Fruit fly (Drosophila melanogaster) whole organism, prepupa: ENCODE results near the gene Ubc87F.

Experiments
- CG10669 ChIP-seq: fragments of 200-800 bp; sonication (Bioruptor generic); optimal IDR thresholded peaks from 3 replicates; lab custom pipeline; 2018; ENCODE audit warnings: missing biosample characterization, mild to moderate bottlenecking, missing genetic modification characterization, moderate library complexity
- CG11294 ChIP-seq: fragments of 200-800 bp; sonication (Bioruptor generic); IDR thresholded peaks from 2 replicates; pipeline ENCODE4 v1.3.6; 2022; ENCODE audit warnings: missing biosample characterization, missing genetic modification characterization
- CG11762 ChIP-seq: fragments of 200-800 bp; sonication (Bioruptor generic); optimal IDR thresholded peaks from 3 replicates; lab custom pipeline; 2016; ENCODE audit warnings: missing biosample characterization, missing genetic modification characterization; ENCODE audit not compliant: insufficient read depth
- CG15336 ChIP-seq: fragments of 200-800 bp; sonication (Bioruptor generic); IDR thresholded peaks from 2 replicates; pipeline ENCODE4 v1.3.6; 2022; ENCODE audit warnings: missing biosample characterization, missing genetic modification characterization
- CG16779 ChIP-seq: fragments of 200-800 bp; sonication (Bioruptor generic); optimal IDR thresholded peaks from 3 replicates; lab custom pipeline; 2017; ENCODE audit warnings: missing biosample characterization, mild to moderate bottlenecking, missing genetic modification characterization
- CG32006 ChIP-seq: fragments of 200-800 bp; sonication (Bioruptor generic); optimal IDR thresholded peaks from 3 replicates; lab custom pipeline; 2017; ENCODE audit warnings: missing biosample characterization, mild to moderate bottlenecking, missing genetic modification characterization
- CG34406 ChIP-seq: fragments of 200-800 bp; sonication (Bioruptor generic); optimal IDR thresholded peaks from 3 replicates; lab custom pipeline; 2016; ENCODE audit warnings: missing biosample characterization, missing genetic modification characterization
- CG3919 ChIP-seq: fragments of 200-800 bp; sonication (Bioruptor generic); optimal IDR thresholded peaks from 3 replicates; lab custom pipeline; 2016; ENCODE audit warnings: missing biosample characterization, missing genetic modification characterization
- CG6163 ChIP-seq: fragments of 200-800 bp; sonication (Bioruptor generic); IDR thresholded peaks from 3 replicates; pipeline ENCODE4 v1.3.6; 2022; ENCODE audit warnings: missing biosample characterization, missing genetic modification characterization
- CG6792 ChIP-seq: fragments of 200-800 bp; sonication (Bioruptor generic); optimal IDR thresholded peaks from 3 replicates; lab custom pipeline; 2016; ENCODE audit warnings: missing biosample characterization, missing genetic modification characterization
- CG6808 ChIP-seq: fragments of 200-800 bp; sonication (Bioruptor generic); optimal IDR thresholded peaks from 3 replicates; lab custom pipeline; 2017; ENCODE audit warnings: missing biosample characterization, missing genetic modification characterization, mild to moderate bottlenecking, moderate library complexity, missing genetic modification reagents
- CG6854 ChIP-seq: fragments of 200-800 bp; sonication (Bioruptor generic); optimal IDR thresholded peaks from 2 replicates; lab custom pipeline; 2017; ENCODE audit warnings: missing biosample characterization, mild to moderate bottlenecking, missing genetic modification characterization
- CG7368 ChIP-seq: fragments of 200-800 bp; sonication (Bioruptor generic); optimal IDR thresholded peaks from 3 replicates; lab custom pipeline; 2016; ENCODE audit warnings: missing biosample characterization, missing genetic modification characterization
- CG8119 ChIP-seq: fragments of 200-800 bp; sonication (Bioruptor generic); IDR thresholded peaks from 3 replicates; pipeline ENCODE4 v1.3.6; 2022; ENCODE audit warnings: missing biosample characterization, missing genetic modification characterization
- CG8632 ChIP-seq: fragments of 200-800 bp; sonication (Bioruptor generic); optimal IDR thresholded peaks from 3 replicates; lab custom pipeline; 2016; ENCODE audit warnings: missing biosample characterization, missing genetic modification characterization
- CG9139 ChIP-seq: fragments of 200-800 bp; sonication (Bioruptor generic); optimal IDR thresholded peaks from 3 replicates; lab custom pipeline; 2017; ENCODE audit warnings: missing biosample characterization, mild to moderate bottlenecking, missing genetic modification characterization
- Eip75B ChIP-seq: fragments of 200-800 bp; sonication (Bioruptor generic); optimal IDR thresholded peaks from 3 replicates; lab custom pipeline; 2016; ENCODE audit warnings: missing biosample characterization, missing genetic modification characterization
- Eip78C ChIP-seq: fragments of 200-800 bp; sonication (Bioruptor generic); peaks from one replicate; lab custom pipeline; 2016; ENCODE audit warnings: missing biosample characterization, missing genetic modification characterization
- Gug ChIP-seq: fragments of 200-800 bp; sonication (Bioruptor generic); IDR thresholded peaks from 2 replicates; pipeline ENCODE4 v1.3.6; 2022; ENCODE audit warnings: missing biosample characterization, missing genetic modification characterization
- Hr38 ChIP-seq: sonication (Bioruptor generic); optimal IDR thresholded peaks from 2 replicates; lab custom pipeline; 2016; ENCODE audit warnings: missing biosample characterization, missing genetic modification characterization
- Hr4 ChIP-seq: fragments of 200-800 bp; sonication (Bioruptor generic); optimal IDR thresholded peaks from 3 replicates; lab custom pipeline; 2016; ENCODE audit warnings: missing biosample characterization, missing genetic modification characterization
- Lpt ChIP-seq: fragments of 200-800 bp; sonication (Bioruptor generic); optimal IDR thresholded peaks from 3 replicates; lab custom pipeline; 2016; ENCODE audit warnings: missing biosample characterization, missing genetic modification characterization
- Met ChIP-seq: fragments of 200-800 bp; sonication (Bioruptor generic); optimal IDR thresholded peaks from 3 replicates; lab custom pipeline; 2016; ENCODE audit warnings: missing biosample characterization, missing genetic modification characterization
- Smox ChIP-seq: fragments of 200-800 bp; sonication (Bioruptor generic); optimal IDR thresholded peaks from 3 replicates; lab custom pipeline; 2016; ENCODE audit warnings: missing biosample characterization, missing genetic modification characterization
- Sox102F ChIP-seq: fragments of 200-800 bp; sonication (Bioruptor generic); optimal IDR thresholded peaks from 2 replicates; lab custom pipeline; 2016; ENCODE audit warnings: missing biosample characterization, mild to moderate bottlenecking, missing genetic modification characterization
- Sox14 ChIP-seq: fragments of 200-800 bp; sonication (Bioruptor generic); optimal IDR thresholded peaks from 3 replicates; lab custom pipeline; 2016; ENCODE audit warnings: missing biosample characterization, missing genetic modification characterization
- Sox15 ChIP-seq: fragments of 200-800 bp; sonication (Bioruptor generic); optimal IDR thresholded peaks from 3 replicates; lab custom pipeline; 2016; ENCODE audit warnings: missing biosample characterization, missing genetic modification characterization
- achi ChIP-seq: fragments of 200-800 bp; sonication (Bioruptor generic); optimal IDR thresholded peaks from 3 replicates; lab custom pipeline; 2016; ENCODE audit warnings: missing biosample characterization, missing genetic modification characterization
- acj6 ChIP-seq: fragments of 200-800 bp; sonication (Bioruptor generic); optimal IDR thresholded peaks from 3 replicates; lab custom pipeline; 2016; ENCODE audit warnings: missing biosample characterization, missing genetic modification characterization
- dac ChIP-seq: fragments of 200-800 bp; sonication (Bioruptor generic); optimal IDR thresholded peaks from 2 replicates; lab custom pipeline; 2017; ENCODE audit warnings: missing biosample characterization, mild to moderate bottlenecking, missing genetic modification characterization
- dsx ChIP-seq: fragments of 200-800 bp; optimal IDR thresholded peaks from 3 replicates; lab custom pipeline; 2019; ENCODE audit warnings: missing biosample characterization, mild to moderate bottlenecking, missing genetic modification characterization, moderate library complexity; ENCODE audit not compliant: poor library complexity, severe bottlenecking
- eg ChIP-seq: fragments of 200-800 bp; sonication (Bioruptor generic); IDR thresholded peaks from 3 replicates; pipeline ENCODE4 v1.3.6; 2022; ENCODE audit warnings: missing biosample characterization, missing genetic modification characterization
- esn ChIP-seq: fragments of 200-800 bp; sonication (Bioruptor generic); optimal IDR thresholded peaks from 2 replicates; lab custom pipeline; 2016; ENCODE audit warnings: missing biosample characterization, mild to moderate bottlenecking, missing genetic modification characterization, moderate library complexity
- fd59A ChIP-seq: fragments of 200-800 bp; sonication (Bioruptor generic); optimal IDR thresholded peaks from 2 replicates; lab custom pipeline; 2017; ENCODE audit warnings: missing biosample characterization, mild to moderate bottlenecking, missing genetic modification characterization, missing genetic modification reagents
- fd85E ChIP-seq: fragments of 200-800 bp; sonication (Bioruptor generic); optimal IDR thresholded peaks from 3 replicates; lab custom pipeline; 2016; ENCODE audit warnings: missing biosample characterization, missing genetic modification characterization
- fkh ChIP-seq: fragments of 200-800 bp; sonication (Bioruptor generic); optimal IDR thresholded peaks from 3 replicates; lab custom pipeline; 2017; ENCODE audit warnings: missing biosample characterization, mild to moderate bottlenecking, missing genetic modification characterization, moderate library complexity
- lz ChIP-seq: fragments of 200-800 bp; sonication (Bioruptor generic); optimal IDR thresholded peaks from 3 replicates; lab custom pipeline; 2016; ENCODE audit warnings: missing biosample characterization, missing genetic modification characterization
- net ChIP-seq: fragments of 200-800 bp; sonication (Bioruptor generic); optimal IDR thresholded peaks from 3 replicates; lab custom pipeline; 2016; ENCODE audit warnings: missing biosample characterization, missing genetic modification characterization
- salr ChIP-seq, 2 experiments: fragments of 200-800 bp; sonication (Bioruptor generic); optimal IDR thresholded peaks; 3 replicates each; lab custom pipeline; 2016 to 2018; ENCODE audit warnings: missing biosample characterization in 2 of 2, missing genetic modification characterization in 2 of 2, mild to moderate bottlenecking in 1 of 2
- spab ChIP-seq: fragments of 200-800 bp; sonication (Bioruptor generic); optimal IDR thresholded peaks from 2 replicates; lab custom pipeline; 2017; ENCODE audit warnings: missing biosample characterization, mild to moderate bottlenecking, missing genetic modification characterization, missing genetic modification reagents
- ss ChIP-seq, 2 experiments: fragments of 200-800 bp; sonication (Bioruptor generic); optimal IDR thresholded peaks; 2 replicates in 1 of 2; 3 replicates in 1 of 2; lab custom pipeline; 2017 to 2018; ENCODE audit warnings: mild to moderate bottlenecking in 2 of 2, missing biosample characterization in 2 of 2, missing genetic modification characterization in 2 of 2, moderate library complexity in 1 of 2
- svp ChIP-seq: fragments of 200-800 bp; sonication (Bioruptor generic); peaks from one replicate; lab custom pipeline; 2016; ENCODE audit warnings: missing biosample characterization, missing genetic modification characterization
- topi ChIP-seq: fragments of 200-800 bp; sonication (Bioruptor generic); optimal IDR thresholded peaks from 3 replicates; lab custom pipeline; 2016; ENCODE audit warnings: missing biosample characterization, missing genetic modification characterization
- vri ChIP-seq: fragments of 200-800 bp; sonication (Bioruptor generic); optimal IDR thresholded peaks from 3 replicates; lab custom pipeline; 2016; ENCODE audit warnings: missing biosample characterization, mild to moderate bottlenecking, missing genetic modification characterization

Ubc87F gene

DNA sequence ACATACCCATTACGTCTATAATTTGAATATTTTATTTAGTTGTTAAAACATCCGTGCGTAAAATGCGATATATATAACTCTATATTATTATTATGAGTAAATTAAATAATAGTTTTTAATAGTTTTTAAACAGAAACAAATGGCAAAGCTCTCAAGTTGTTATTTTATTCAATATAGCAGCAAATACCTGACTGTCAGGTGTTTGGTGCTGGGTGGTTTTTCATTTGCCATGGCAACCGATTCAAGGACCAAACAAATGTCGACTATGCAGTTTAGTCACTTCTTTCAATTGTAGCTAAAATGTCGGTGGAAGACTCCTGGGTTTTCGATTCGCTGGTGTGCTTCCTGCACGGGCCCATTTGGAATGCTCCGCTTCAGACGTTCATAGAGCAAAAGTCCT lies 24.2 kb downstream of the Ubc87F start, which contains the start of gene CG14367:
TSS of gene CG14367 (plus strand) at position 301 of the 400 bp plus-strand sequence.
- TF ChIP-seq Sox14 (GFP tag; lab: Kevin White, UChicago) (no peak), eg (GFP tag; lab: Robert Waterston, UW) (no peak), CG7368 (GFP tag; lab: Kevin White, UChicago) (no peak), lz (GFP tag; lab: Kevin White, UChicago) (no peak), Hr38 (no peak), CG8119 (no peak), CG8632 (no peak), salr (GFP tag; optimal IDR thresholded peaks at IDR 0.05; lab: Kevin White, UChicago) (no peak), Lpt (no peak), Eip75B (no peak), CG3919 (GFP tag; lab: Kevin White, UChicago) (no peak), CG6854 (no peak), CG10669 (GFP tag; lab: Kevin White, UChicago) (no peak), Gug (GFP tag; lab: Robert Waterston, UW) (no peak), Smox (no peak)
- TF ChIP-seq, all 60 proteins: peak for 0

DNA sequence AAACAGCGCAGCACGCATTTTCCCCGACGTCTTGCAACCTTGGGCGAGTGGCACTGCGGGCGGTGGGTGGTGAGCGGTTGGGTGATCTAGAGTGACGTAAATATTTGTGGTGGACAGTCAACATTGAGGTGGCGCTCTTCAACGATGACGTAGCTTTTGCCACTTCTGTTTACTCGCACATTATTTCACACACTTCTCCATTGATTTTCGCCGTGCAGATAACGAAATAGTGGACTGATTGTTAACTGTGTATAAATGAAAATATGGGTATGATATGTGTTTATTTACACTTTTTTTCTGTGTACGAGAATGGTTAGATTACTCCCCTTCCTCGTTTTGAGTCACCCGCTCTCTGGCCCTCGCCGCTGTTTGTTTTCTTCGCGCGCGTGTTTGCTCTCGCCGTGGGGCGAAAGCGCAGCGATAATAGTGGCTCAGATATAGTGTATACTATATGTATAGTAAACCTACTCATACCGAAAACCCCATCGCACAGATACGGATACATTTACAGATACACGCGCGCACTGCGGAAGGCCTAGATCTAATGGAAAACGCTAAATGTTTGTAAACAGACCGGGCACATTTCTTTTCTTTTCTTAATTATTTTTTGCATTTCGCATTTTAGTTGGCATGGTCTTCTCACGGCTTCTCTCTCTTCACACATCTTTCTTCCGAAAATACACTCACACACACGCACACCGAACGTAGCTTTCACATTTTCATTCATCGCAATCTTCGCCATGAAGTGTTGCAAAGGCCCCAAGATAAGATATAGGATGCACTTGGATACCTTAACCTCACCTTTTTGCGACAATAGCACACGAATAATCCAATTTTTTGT lies 31.4 kb downstream of the Ubc87F start, which contains the start of gene omd:
TSS of gene omd (minus strand) at position 840 of the 841 bp plus-strand sequence.
- TF ChIP-seq CG3919 (GFP tag; lab: Kevin White, UChicago) = peak; percentile 23
- peak; percentile 51 for TF ChIP-seq CG32006 (GFP tag; lab: Kevin White, UChicago)
- no peak for TF ChIP-seq CG10669 (GFP tag; lab: Kevin White, UChicago)
- peak; percentile 21 for TF ChIP-seq CG8632
- no peak for TF ChIP-seq Gug (GFP tag; lab: Robert Waterston, UW)
- no peak for TF ChIP-seq fd85E (GFP tag; lab: Kevin White, UChicago)
- TF ChIP-seq Eip78C (GFP tag; lab: Kevin White, UChicago) = peak; percentile 78
- no peak for TF ChIP-seq topi
- TF ChIP-seq CG9139 = no peak
- TF ChIP-seq Hr38 = no peak
- TF ChIP-seq Sox15 = no peak
- TF ChIP-seq CG6808 = no peak
- TF ChIP-seq Sox102F (GFP tag; lab: Kevin White, UChicago) = no peak
- TF ChIP-seq eg (GFP tag; lab: Robert Waterston, UW) = no peak; the same call in 2 of the 3 replicates
- TF ChIP-seq net (GFP tag; lab: Kevin White, UChicago) = peak; percentile 30
- peak; percentile 52 for TF ChIP-seq Hr4 (GFP tag; lab: Kevin White, UChicago)
- TF ChIP-seq dsx (GFP tag; lab: Kevin White, UChicago) = no peak
- TF ChIP-seq CG6163 (GFP tag; lab: Robert Waterston, UW) = peak; percentile 59; the same call in 2 of the 3 replicates
- no peak for TF ChIP-seq dac (GFP tag; lab: Kevin White, UChicago)
- no peak for TF ChIP-seq svp (GFP tag; lab: Kevin White, UChicago)
- no peak for TF ChIP-seq CG11294 (GFP tag; lab: Robert Waterston, UW)
- peak; percentile 39 for TF ChIP-seq achi (GFP tag; lab: Kevin White, UChicago)
- TF ChIP-seq spab (GFP tag; lab: Kevin White, UChicago) = no peak
- TF ChIP-seq fkh = peak; percentile 99
- TF ChIP-seq CG6792 (GFP tag; lab: Kevin White, UChicago) = no peak
- peak; percentile 24; the same call in 1 of the 2 replicates for TF ChIP-seq CG15336 (GFP tag; lab: Robert Waterston, UW)
- TF ChIP-seq ss (GFP tag; optimal IDR thresholded peaks at IDR 0.05; lab: Kevin White, UChicago) = peak in 1 of 2 experiments; percentile 47
- TF ChIP-seq fd59A = peak; percentile 0
- peak; percentile 43; the same call in 1 of the 3 replicates for TF ChIP-seq CG8119
- peak; percentile 20 for TF ChIP-seq CG34406 (GFP tag; lab: Kevin White, UChicago)
- peak; percentile 25 for TF ChIP-seq CG7368 (GFP tag; lab: Kevin White, UChicago)
- TF ChIP-seq CG16779 (tag; lab: Kevin White, UChicago) = peak; percentile 69
- no peak for TF ChIP-seq CG11762 (GFP tag; lab: Kevin White, UChicago)
- TF ChIP-seq acj6 (GFP tag; lab: Kevin White, UChicago) = peak; percentile 16
- TF ChIP-seq vri (GFP tag; lab: Kevin White, UChicago) = no peak
- peak; percentile 5 to 14 for TF ChIP-seq salr (GFP tag; optimal IDR thresholded peaks at IDR 0.05; lab: Kevin White, UChicago)
- TF ChIP-seq esn (GFP tag; lab: Kevin White, UChicago) = no peak
- no peak for TF ChIP-seq Met (GFP tag; lab: Kevin White, UChicago)
